Fruit fly (Drosophila melanogaster): ENCODE data around the gene Mayo.

The Mayo gene

DNA sequence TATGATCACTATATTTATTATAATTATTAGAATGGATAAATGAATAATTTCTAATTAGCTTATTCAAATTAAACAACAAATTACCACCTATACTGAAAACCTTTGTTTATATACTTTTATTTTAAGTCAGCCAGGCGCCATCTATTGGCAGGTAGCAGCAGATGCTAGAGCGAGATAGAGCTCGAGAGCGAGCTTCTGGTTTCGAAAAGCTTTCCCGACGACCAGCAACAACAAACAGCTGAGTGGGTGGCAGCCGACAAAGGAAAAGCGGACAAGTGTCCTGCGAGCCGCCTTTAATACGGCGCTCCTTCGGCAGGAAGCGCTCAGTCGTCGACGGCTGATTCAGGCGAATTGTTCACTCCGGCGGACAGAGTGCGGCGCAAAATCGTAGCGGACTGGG lies 25.1 kb upstream of the Mayo start, which contains the start of gene Gycbeta100B:
Gene Gycbeta100B (plus strand): TSS at position 337 of the 400 bp plus-strand sequence.
- TF ChIP-seq psq (GFP tag; optimal IDR thresholded peaks at IDR 0.05) (no peak), Six4 (GFP tag; optimal IDR thresholded peaks at IDR 0.05) (peak; percentile 45), CG10543 (GFP tag; optimal IDR thresholded peaks at IDR 0.05) (peak; percentile 2), nerfin-2 (GFP tag; IDR thresholded peaks at IDR 0.05; ENCODE audit: partially characterized antibody) (no peak), CG11398 (GFP tag; optimal IDR thresholded peaks at IDR 0.05) (no peak), Hr51 (GFP tag; optimal IDR thresholded peaks at IDR 0.05) (peak in 1 of 2 experiments; percentile 55), salm (tag; optimal IDR thresholded peaks at IDR 0.05) (no peak), tin (GFP tag; optimal IDR thresholded peaks at IDR 0.05) (peak; percentile 39), org-1 (GFP tag; optimal IDR thresholded peaks at IDR 0.05) (no peak), CG9609 (GFP tag; optimal IDR thresholded peaks at IDR 0.05) (no peak), Asciz (GFP tag; optimal IDR thresholded peaks at IDR 0.05) (peak; percentile 29), sqz (GFP tag; optimal IDR thresholded peaks at IDR 0.05) (peak; percentile 8), CG3163 (GFP tag; optimal IDR thresholded peaks at IDR 0.05) (no peak), CG10267 (tag; optimal IDR thresholded peaks at IDR 0.05) (no peak), Hey (tag; optimal IDR thresholded peaks at IDR 0.05) (no peak), Dip3 (GFP tag; optimal IDR thresholded peaks at IDR 0.05) (no peak), Trl (optimal IDR thresholded peaks at IDR 0.05) (no peak), Trl (GFP tag; optimal IDR thresholded peaks at IDR 0.05) (peak; percentile 6), mirr (GFP tag; optimal IDR thresholded peaks at IDR 0.05) (peak; percentile 71), nom (GFP tag; optimal IDR thresholded peaks at IDR 0.05) (no peak), CG33557 (GFP tag; optimal IDR thresholded peaks at IDR 0.05) (no peak), sr (GFP tag; IDR thresholded peaks at IDR 0.05) (no peak), chinmo (GFP tag; IDR thresholded peaks at IDR 0.05; ENCODE audit: partially characterized antibody) (no peak), zfh2 (GFP tag; optimal IDR thresholded peaks at IDR 0.05) (no peak), CG8359 (GFP tag; optimal IDR thresholded peaks at IDR 0.05; ENCODE audit: borderline replicate concordance) (no peak), CG2678 (tag; optimal IDR thresholded peaks at IDR 0.05) (peak; percentile 41), Optix (GFP tag; IDR thresholded peaks at IDR 0.05) (0 out of 3 replicates have a peak, but pooled peaks have one; percentile 11), chn (GFP tag; optimal IDR thresholded peaks at IDR 0.05) (peak; percentile 13), CG9817 (tag; optimal IDR thresholded peaks at IDR 0.05) (no peak), CG11695 (GFP tag; IDR thresholded peaks at IDR 0.05) (no peak), grn (GFP tag; optimal IDR thresholded peaks at IDR 0.05) (no peak), Xrp1 (GFP tag; IDR thresholded peaks at IDR 0.05) (no peak), CG11696 (GFP tag; IDR thresholded peaks at IDR 0.05) (no peak), HmgD (GFP tag; optimal IDR thresholded peaks at IDR 0.05) (no peak), caup (GFP tag; optimal IDR thresholded peaks at IDR 0.05; ENCODE audit: severe bottlenecking) (peak; percentile 76), NC2α (GFP tag; optimal IDR thresholded peaks at IDR 0.05) (no peak), Dll (GFP tag; IDR thresholded peaks at IDR 0.05; ENCODE audit: partially characterized antibody) (no peak), CG12769 (tag; optimal IDR thresholded peaks at IDR 0.05) (no peak), CG6765 (GFP tag; optimal IDR thresholded peaks at IDR 0.05) (peak; percentile 80), Kr (GFP tag; optimal IDR thresholded peaks at IDR 0.05) (no peak), CG16863 (GFP tag; optimal IDR thresholded peaks at IDR 0.05) (no peak), CrebB (tag; optimal IDR thresholded peaks at IDR 0.05) (no peak), CG8478 (optimal IDR thresholded peaks at IDR 0.05) (no peak), CG12659 (GFP tag; optimal IDR thresholded peaks at IDR 0.05) (peak; percentile 13), CG1647 (GFP tag; optimal IDR thresholded peaks at IDR 0.05) (no peak), Max (GFP tag; optimal IDR thresholded peaks at IDR 0.05) (peak; percentile 1), CG34422 (GFP tag; IDR thresholded peaks at IDR 0.05) (no peak), CG6791 (GFP tag; IDR thresholded peaks at IDR 0.05; ENCODE audit: partially characterized antibody) (no peak), croc (GFP tag; conservative IDR thresholded peaks at IDR 0.05) (no peak), Atf3 (GFP tag; optimal IDR thresholded peaks at IDR 0.05) (no peak), CG16813 (GFP tag; IDR thresholded peaks at IDR 0.05; ENCODE audit: partially characterized antibody) (no peak)

Measured in whole organism, embryonic.